Worm (Caenorhabditis elegans): ENCODE measurements around the gene F34D10.4.
A peak's percentile ranks its signal among the peaks of the same experiment; 100 is the strongest.

Gene F34D10.4

ce11 chrIII:3785094-3785493 is 48.7 kb downstream of the F34D10.4 start:
- no peak for TF ChIP-seq drap-1 (GFP tag; optimal IDR thresholded peaks at IDR 0.05)
- no peak for TF ChIP-seq mep-1 (tag; optimal IDR thresholded peaks at IDR 0.05)
- TF ChIP-seq bed-3 (GFP tag; optimal IDR thresholded peaks at IDR 0.05), result no peak
- TF ChIP-seq ceh-43 (GFP tag; optimal IDR thresholded peaks at IDR 0.05), result no peak

- TF ChIP-seq unc-120 (tag; optimal IDR thresholded peaks at IDR 0.05; ENCODE audit: poor library complexity, severe bottlenecking) (peak; percentile 81), unc-62 (GFP tag; optimal IDR thresholded peaks at IDR 0.05) (peak; percentile 70), hlh-1 (tag; optimal IDR thresholded peaks at IDR 0.05) (peak; percentile 57), ham-2 (GFP tag; optimal IDR thresholded peaks at IDR 0.05) (peak; percentile 64), zip-8 (tag; optimal IDR thresholded peaks at IDR 0.05) (no peak), M03D4.4 (tag; optimal IDR thresholded peaks at IDR 0.05) (peak; percentile 9)
These were observed 50.1 kb downstream of the F34D10.4 start, which contains the start of gene acy-3 for ce11 chrIII:3786427-3786935. Gene acy-3, minus strand, starts transcription at chrIII:3786477.
